Fruit fly (Drosophila melanogaster) S2 (cell line): ENCODE results near the gene Wnt5.

Source experiments
- CG8478 ChIP-seq: fragments of >200 bp; optimal IDR thresholded peaks from 2 replicates; lab custom pipeline; 2018
- CTCF ChIP-seq, 2 experiments: fragments of >200 bp; optimal IDR thresholded peaks; 2 replicates each; lab custom pipeline; 2018

DNA sequence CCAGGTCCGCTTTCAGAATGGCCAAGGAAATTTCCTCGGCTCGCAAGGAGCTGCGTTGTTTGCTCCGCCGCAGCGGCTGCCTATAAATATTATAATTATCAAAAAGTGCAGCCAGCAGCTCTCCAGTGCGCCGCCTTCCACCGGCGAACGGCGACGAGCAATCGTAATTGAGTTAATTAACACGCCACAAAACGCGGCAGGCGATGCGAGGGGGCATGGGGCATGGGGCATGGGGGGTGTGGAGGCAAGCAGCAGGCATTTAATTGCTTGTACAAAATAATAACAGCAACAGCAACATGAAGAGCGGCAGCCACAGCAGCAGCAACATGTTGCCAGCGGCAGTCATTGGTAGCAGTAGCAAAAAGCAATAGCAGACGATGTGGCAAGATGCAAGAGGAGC lies 45.5 kb upstream of the Wnt5 start:
- no peak for TF ChIP-seq CTCF (optimal IDR thresholded peaks at IDR 0.05; lab: Kevin White, UChicago)
- no peak for TF ChIP-seq CG8478 (lab: Kevin White, UChicago)
